Fruit fly (Drosophila melanogaster) whole organism, embryonic: Measurements from ENCODE around the gene CG14454.

Experiments used
- Atf3 ChIP-seq: fragments of 200-800 bp; sonication (Bioruptor generic); optimal IDR thresholded peaks from 3 replicates; lab custom pipeline; 2016; ENCODE audit warnings: missing biosample characterization, missing genetic modification characterization
- B-H2 ChIP-seq: fragments of 200-800 bp; sonication (Bioruptor generic); optimal IDR thresholded peaks from 2 replicates; lab custom pipeline; 2018; ENCODE audit warnings: missing biosample characterization, mild to moderate bottlenecking, missing genetic modification characterization
- CG1024 ChIP-seq: fragments of 200-800 bp; sonication (Bioruptor generic); IDR thresholded peaks from 2 replicates; pipeline ENCODE4 v1.3.6; 2022; ENCODE audit warnings: missing biosample characterization, missing genetic modification characterization
- CG12071 ChIP-seq: fragments of 200-800 bp; sonication (Bioruptor generic); optimal IDR thresholded peaks from 3 replicates; lab custom pipeline; 2018; ENCODE audit warnings: missing biosample characterization, mild to moderate bottlenecking, missing genetic modification characterization
- CG13424 ChIP-seq: fragments of 200-800 bp; sonication (Bioruptor generic); optimal IDR thresholded peaks from 2 replicates; lab custom pipeline; 2019; ENCODE audit warnings: missing biosample characterization, mild to moderate bottlenecking, missing genetic modification characterization, moderate library complexity
- CG14667 ChIP-seq: fragments of 200-800 bp; sonication (Bioruptor generic); IDR thresholded peaks from 2 replicates; pipeline ENCODE4 v1.3.6; 2022; ENCODE audit warnings: missing biosample characterization, missing genetic modification characterization
- CG15269 ChIP-seq: fragments of 200-800 bp; sonication (Bioruptor generic); optimal IDR thresholded peaks from 2 replicates; lab custom pipeline; 2018; ENCODE audit warnings: missing biosample characterization, mild to moderate bottlenecking, missing genetic modification characterization, moderate library complexity
- CG1603 ChIP-seq: fragments of 200-800 bp; sonication (Bioruptor generic); optimal IDR thresholded peaks from 2 replicates; lab custom pipeline; 2019; ENCODE audit warnings: missing biosample characterization, mild to moderate bottlenecking, missing genetic modification characterization, moderate library complexity
- CG17328 ChIP-seq: fragments of 200-800 bp; sonication (Bioruptor generic); IDR thresholded peaks from 2 replicates; pipeline ENCODE4 v1.3.6; 2022; ENCODE audit warnings: missing biosample characterization, missing genetic modification characterization
- CG1792 ChIP-seq: fragments of 200-800 bp; sonication (Bioruptor generic); optimal IDR thresholded peaks from 2 replicates; lab custom pipeline; 2016; ENCODE audit warnings: missing biosample characterization, missing genetic modification characterization
- CG32767 ChIP-seq: fragments of 200-800 bp; sonication (Bioruptor generic); IDR thresholded peaks from 2 replicates; pipeline ENCODE4 v1.3.6; 2022; ENCODE audit warnings: missing biosample characterization, missing genetic modification characterization
- CG33213 ChIP-seq: fragments of 200-800 bp; sonication (Bioruptor generic); optimal IDR thresholded peaks from 3 replicates; lab custom pipeline; 2016; ENCODE audit warnings: missing biosample characterization, missing genetic modification characterization
- CG34224 ChIP-seq: fragments of 200-800 bp; sonication (Bioruptor generic); IDR thresholded peaks from 3 replicates; pipeline ENCODE4 v1.3.6; 2022; ENCODE audit warnings: missing biosample characterization, missing genetic modification characterization; ENCODE audit not compliant: partially characterized antibody
- CG4282 ChIP-seq: fragments of 200-800 bp; sonication (Bioruptor generic); optimal IDR thresholded peaks from 2 replicates; lab custom pipeline; 2016; ENCODE audit warnings: missing biosample characterization, missing genetic modification characterization
- CG4424 ChIP-seq: fragments of 200-800 bp; sonication (Bioruptor generic); optimal IDR thresholded peaks from 3 replicates; lab custom pipeline; 2016; ENCODE audit warnings: missing biosample characterization, missing genetic modification characterization
- CG5953 ChIP-seq: fragments of 200-800 bp; sonication (Bioruptor generic); IDR thresholded peaks from 2 replicates; pipeline ENCODE4 v1.3.6; 2022; ENCODE audit warnings: missing biosample characterization, missing genetic modification characterization
- CG6683 ChIP-seq: fragments of 200-800 bp; sonication (Bioruptor generic); optimal IDR thresholded peaks from 2 replicates; lab custom pipeline; 2017; ENCODE audit warnings: missing biosample characterization, mild to moderate bottlenecking, missing genetic modification characterization, missing genetic modification reagents
- CG6791 ChIP-seq: fragments of 200-800 bp; sonication (Bioruptor generic); IDR thresholded peaks from 3 replicates; pipeline ENCODE4 v1.3.6; 2022; ENCODE audit warnings: missing biosample characterization, missing genetic modification characterization; ENCODE audit not compliant: partially characterized antibody
- CG7839 ChIP-seq: fragments of 200-800 bp; sonication (Bioruptor generic); optimal IDR thresholded peaks from 3 replicates; lab custom pipeline; 2018; ENCODE audit warnings: missing biosample characterization, mild to moderate bottlenecking, missing genetic modification characterization, moderate library complexity
- CG8388 ChIP-seq: fragments of 200-800 bp; sonication (Bioruptor generic); optimal IDR thresholded peaks from 2 replicates; lab custom pipeline; 2019; ENCODE audit warnings: missing biosample characterization, mild to moderate bottlenecking, missing genetic modification characterization, moderate library complexity
- CG9215 ChIP-seq: fragments of 200-800 bp; sonication (Bioruptor generic); IDR thresholded peaks from 2 replicates; pipeline ENCODE4 v1.3.6; 2022; ENCODE audit warnings: missing biosample characterization, missing genetic modification characterization
- CG9876 ChIP-seq: fragments of 200-800 bp; sonication (Bioruptor generic); optimal IDR thresholded peaks from 2 replicates; lab custom pipeline; 2016; ENCODE audit warnings: missing biosample characterization, missing genetic modification characterization
- Dad ChIP-seq: fragments of 200-800 bp; sonication (Bioruptor generic); optimal IDR thresholded peaks from 3 replicates; lab custom pipeline; 2016; ENCODE audit warnings: missing biosample characterization, missing genetic modification characterization
- Eip74EF ChIP-seq, 2 experiments: fragments of 200-800 bp in 1 of 2; fragments of >200 bp in 1 of 2; sonication (Bioruptor generic) in 1 of 2; optimal IDR thresholded peaks; 2 replicates each; lab custom pipeline; 2017 to 2019; ENCODE audit warnings: missing biosample characterization in 2 of 2, missing genetic modification characterization in 2 of 2, mild to moderate bottlenecking in 1 of 2, moderate library complexity in 1 of 2
- Ets65A ChIP-seq: fragments of 200-800 bp; sonication (Bioruptor generic); peaks from one replicate; lab custom pipeline; 2016; ENCODE audit warnings: missing biosample characterization, missing genetic modification characterization
- HHEX ChIP-seq: fragments of 200-800 bp; sonication (Bioruptor generic); optimal IDR thresholded peaks from 3 replicates; lab custom pipeline; 2017; ENCODE audit warnings: missing biosample characterization, mild to moderate bottlenecking, missing genetic modification characterization, missing genetic modification reagents
- HLH3B ChIP-seq: fragments of 200-800 bp; sonication (Bioruptor generic); IDR thresholded peaks from 2 replicates; pipeline ENCODE4 v1.3.6; 2022; ENCODE audit warnings: missing biosample characterization, missing genetic modification characterization
- HLH54F ChIP-seq: fragments of 200-800 bp; sonication (Bioruptor generic); optimal IDR thresholded peaks from 3 replicates; lab custom pipeline; 2016; ENCODE audit warnings: missing biosample characterization, missing genetic modification characterization
- Hand ChIP-seq: fragments of 200-800 bp; sonication (Bioruptor generic); optimal IDR thresholded peaks from 2 replicates; lab custom pipeline; 2017; ENCODE audit warnings: mild to moderate bottlenecking, missing biosample characterization, missing genetic modification reagents, missing genetic modification characterization
- Med ChIP-seq: fragments of 200-800 bp; sonication (Bioruptor generic); peaks from one replicate; lab custom pipeline; 2016; ENCODE audit warnings: missing biosample characterization, missing genetic modification characterization, mild to moderate bottlenecking, inconsistent platforms, moderate library complexity
- Oli ChIP-seq: fragments of 200-800 bp; sonication (Bioruptor generic); optimal IDR thresholded peaks from 2 replicates; lab custom pipeline; 2018; ENCODE audit warnings: missing biosample characterization, mild to moderate bottlenecking, missing genetic modification characterization, moderate library complexity
- Sin3A ChIP-seq: fragments of >200 bp; optimal IDR thresholded peaks from 2 replicates; lab custom pipeline; 2018
- Sox102F ChIP-seq: fragments of 200-800 bp; sonication (Bioruptor generic); optimal IDR thresholded peaks from 2 replicates; lab custom pipeline; 2018; ENCODE audit warnings: missing biosample characterization, mild to moderate bottlenecking, missing genetic modification characterization, moderate library complexity
- Xbp1 ChIP-seq: fragments of 200-800 bp; sonication (Bioruptor generic); optimal IDR thresholded peaks from 3 replicates; lab custom pipeline; 2016; ENCODE audit warnings: missing biosample characterization, mild to moderate bottlenecking, missing genetic modification characterization
- bab2 ChIP-seq: fragments of 200-800 bp; sonication (Bioruptor generic); optimal IDR thresholded peaks from 2 replicates; lab custom pipeline; 2016; ENCODE audit warnings: missing biosample characterization, missing genetic modification characterization
- bigmax ChIP-seq: fragments of 200-800 bp; sonication (Bioruptor generic); optimal IDR thresholded peaks from 2 replicates; lab custom pipeline; 2018; ENCODE audit warnings: missing biosample characterization, mild to moderate bottlenecking, missing genetic modification characterization
- br ChIP-seq: fragments of >200 bp; optimal IDR thresholded peaks from 2 replicates; lab custom pipeline; 2017
- bsh ChIP-seq, 2 experiments: fragments of 200-800 bp; sonication (Bioruptor generic); optimal IDR thresholded peaks; 2 replicates each; lab custom pipeline; 2017 to 2018; ENCODE audit warnings: mild to moderate bottlenecking in 2 of 2, missing biosample characterization in 2 of 2, missing genetic modification characterization in 2 of 2, moderate library complexity in 1 of 2
- chif ChIP-seq, 2 experiments: fragments of 200-800 bp; sonication (Bioruptor generic); optimal IDR thresholded peaks; 3 replicates each; lab custom pipeline; 2016; ENCODE audit warnings: missing biosample characterization in 2 of 2, missing genetic modification characterization in 2 of 2
- danr ChIP-seq: fragments of 200-800 bp; sonication (Bioruptor generic); IDR thresholded peaks from 2 replicates; pipeline ENCODE4 v1.3.6; 2022; ENCODE audit warnings: missing biosample characterization, missing genetic modification characterization
- ems ChIP-seq: fragments of 200-800 bp; sonication (Bioruptor generic); optimal IDR thresholded peaks from 3 replicates; lab custom pipeline; 2016; ENCODE audit warnings: missing biosample characterization, missing genetic modification characterization
- esg ChIP-seq: fragments of 200-800 bp; sonication (Bioruptor generic); conservative IDR thresholded peaks from 2 replicates; pipeline ENCODE4 v1.3.6; 2022; ENCODE audit warnings: missing biosample characterization, missing genetic modification characterization
- fd102C ChIP-seq: fragments of 200-800 bp; sonication (Bioruptor generic); optimal IDR thresholded peaks from 2 replicates; lab custom pipeline; 2018; ENCODE audit warnings: missing biosample characterization, mild to moderate bottlenecking, missing genetic modification characterization, moderate library complexity
- nerfin-2 ChIP-seq: fragments of 200-800 bp; sonication (Bioruptor generic); IDR thresholded peaks from 2 replicates; pipeline ENCODE4 v1.3.6; 2022; ENCODE audit warnings: missing biosample characterization, missing genetic modification characterization; ENCODE audit not compliant: partially characterized antibody
- odd ChIP-seq: fragments of 200-800 bp; sonication (Bioruptor generic); optimal IDR thresholded peaks from 2 replicates; lab custom pipeline; 2017; ENCODE audit warnings: missing biosample characterization, mild to moderate bottlenecking, missing genetic modification characterization
- pita ChIP-seq: fragments of 200-800 bp; sonication (Bioruptor generic); optimal IDR thresholded peaks from 2 replicates; lab custom pipeline; 2017; ENCODE audit warnings: missing biosample characterization, mild to moderate bottlenecking, missing genetic modification characterization
- pum ChIP-seq: fragments of 200-800 bp; sonication (Bioruptor generic); optimal IDR thresholded peaks from 2 replicates; lab custom pipeline; 2016; ENCODE audit warnings: missing biosample characterization, missing genetic modification characterization
- ranshi ChIP-seq: fragments of 200-800 bp; sonication (Bioruptor generic); IDR thresholded peaks from 2 replicates; pipeline ENCODE4 v1.3.6; 2022; ENCODE audit warnings: missing biosample characterization, missing genetic modification characterization
- sisA ChIP-seq: fragments of 200-800 bp; sonication (Bioruptor generic); IDR thresholded peaks from 2 replicates; pipeline ENCODE4 v1.3.6; 2022; ENCODE audit warnings: missing biosample characterization, missing genetic modification characterization
- stwl ChIP-seq: fragments of 200-800 bp; sonication (Bioruptor generic); optimal IDR thresholded peaks from 3 replicates; lab custom pipeline; 2018; ENCODE audit warnings: missing biosample characterization, mild to moderate bottlenecking, missing genetic modification characterization, moderate library complexity
- vvl ChIP-seq: fragments of 200-800 bp; sonication (Bioruptor generic); IDR thresholded peaks from 2 replicates; pipeline ENCODE4 v1.3.6; 2022; ENCODE audit warnings: missing biosample characterization, missing genetic modification characterization

CG14454 gene

dm6 chr3L:22665110-22665509, 27.2 kb downstream of the CG14454 start (continued):
- TF ChIP-seq CG4424 (GFP tag; lab: Kevin White, UChicago) = peak; percentile 21
- no peak for TF ChIP-seq fd102C (GFP tag; lab: Kevin White, UChicago)
- TF ChIP-seq CG33213 (GFP tag; lab: Kevin White, UChicago) = no peak
- TF ChIP-seq ranshi = peak; percentile 53; the same call in 1 of the 2 replicates
- TF ChIP-seq Sin3A (lab: Kevin White, UChicago) = no peak
- no peak for TF ChIP-seq nerfin-2 (GFP tag; lab: Robert Waterston, UW)
- TF ChIP-seq vvl = 0 out of 2 replicates have a peak, but pooled peaks have one; percentile 32
- TF ChIP-seq Dad (GFP tag; lab: Kevin White, UChicago) = no peak
- 0 out of 2 replicates have a peak, but pooled peaks have one; percentile 17 for TF ChIP-seq HLH3B (GFP tag; lab: Robert Waterston, UW)
- no peak for TF ChIP-seq pum (GFP tag; lab: Kevin White, UChicago)
- TF ChIP-seq esg (GFP tag; lab: Robert Waterston, UW) = 0 out of 2 replicates have a peak, but pooled peaks have one; percentile 13
- TF ChIP-seq HLH54F = peak; percentile 0
- TF ChIP-seq bab2 (GFP tag; lab: Kevin White, UChicago) = no peak
- no peak for TF ChIP-seq CG1792 (GFP tag; lab: Kevin White, UChicago)
- TF ChIP-seq Atf3 (GFP tag; lab: Kevin White, UChicago) = no peak
- peak; percentile 7 for TF ChIP-seq CG12071 (GFP tag; lab: Kevin White, UChicago)
- peak; percentile 73 for TF ChIP-seq Med (GFP tag; lab: Kevin White, UChicago)
- peak; percentile 22 for TF ChIP-seq CG8388 (GFP tag; lab: Kevin White, UChicago)
- TF ChIP-seq br (lab: Kevin White, UChicago) = no peak
- peak; percentile 62 for TF ChIP-seq CG1603 (tag; lab: Kevin White, UChicago)
- TF ChIP-seq bigmax (GFP tag; lab: Kevin White, UChicago) = no peak
- peak; percentile 21 for TF ChIP-seq Sox102F
- peak; percentile 13 for TF ChIP-seq HHEX (GFP tag; lab: Kevin White, UChicago)
- no peak for TF ChIP-seq danr (GFP tag; lab: Robert Waterston, UW)
- TF ChIP-seq chif (GFP tag; optimal IDR thresholded peaks at IDR 0.05; lab: Kevin White, UChicago) = peak in 1 of 2 experiments; percentile 4
- peak; percentile 28 for TF ChIP-seq CG15269 (tag; lab: Kevin White, UChicago)
- no peak for TF ChIP-seq CG5953
- no peak for TF ChIP-seq CG14667 (GFP tag; lab: Robert Waterston, UW)
- TF ChIP-seq CG32767 (GFP tag; lab: Robert Waterston, UW) = no peak
- no peak for TF ChIP-seq CG4282
- no peak for TF ChIP-seq Hand (GFP tag; lab: Kevin White, UChicago)
- no peak for TF ChIP-seq pita
- peak in 1 of 2 experiments; percentile 57 for TF ChIP-seq bsh (GFP tag; optimal IDR thresholded peaks at IDR 0.05; lab: Kevin White, UChicago)
- TF ChIP-seq CG13424 (tag; lab: Kevin White, UChicago) = peak; percentile 21
- TF ChIP-seq Xbp1 (GFP tag; lab: Kevin White, UChicago) = peak; percentile 34
- peak; percentile 35 for TF ChIP-seq CG7839
- no peak for TF ChIP-seq Eip74EF (GFP tag; optimal IDR thresholded peaks at IDR 0.05; lab: Kevin White, UChicago)
- TF ChIP-seq stwl (tag; lab: Kevin White, UChicago) = no peak
- TF ChIP-seq CG9215 (GFP tag; lab: Robert Waterston, UW) = no peak
- TF ChIP-seq CG6683 = no peak
- peak; percentile 44; the same call in 1 of the 2 replicates for TF ChIP-seq sisA (GFP tag; lab: Robert Waterston, UW)
- no peak for TF ChIP-seq CG34224 (GFP tag; lab: Robert Waterston, UW)
- TF ChIP-seq ems (GFP tag; lab: Kevin White, UChicago) = no peak
- TF ChIP-seq CG6791 = no peak
- TF ChIP-seq odd = no peak
- peak; percentile 92 for TF ChIP-seq Ets65A (GFP tag; lab: Kevin White, UChicago)
- peak; percentile 65 for TF ChIP-seq CG17328 (GFP tag; lab: Robert Waterston, UW)
- peak; percentile 50 for TF ChIP-seq Oli
- TF ChIP-seq CG1024 = 0 out of 2 replicates have a peak, but pooled peaks have one; percentile 5
- TF ChIP-seq CG9876 (GFP tag; lab: Kevin White, UChicago) = no peak
- no peak for TF ChIP-seq B-H2 (GFP tag; lab: Kevin White, UChicago)
